Fruit fly (Drosophila melanogaster) whole organism, wandering third instar larva: ENCODE results near the gene CG9928.

ENCODE experiments used
- Dfd ChIP-seq: fragments of >200 bp; optimal IDR thresholded peaks from 2 replicates; lab custom pipeline; 2017; ENCODE audit warnings: missing biosample characterization, missing genetic modification characterization
- GATAd ChIP-seq: sonication (Bioruptor generic); optimal IDR thresholded peaks from 2 replicates; lab custom pipeline; 2016; ENCODE audit warnings: missing biosample characterization, missing genetic modification characterization
- HLH106 ChIP-seq: fragments of 200-800 bp; optimal IDR thresholded peaks from 3 replicates; lab custom pipeline; 2019; ENCODE audit warnings: missing biosample characterization, mild to moderate bottlenecking, missing genetic modification characterization, moderate library complexity
- Jra ChIP-seq: sonication (Bioruptor generic); optimal IDR thresholded peaks from 2 replicates; lab custom pipeline; 2016; ENCODE audit warnings: missing biosample characterization, missing genetic modification characterization
- Myc ChIP-seq: fragments of >200 bp; optimal IDR thresholded peaks from 2 replicates; lab custom pipeline; 2017
- OdsH ChIP-seq: fragments of 200-800 bp; sonication (Bioruptor generic); optimal IDR thresholded peaks from 2 replicates; lab custom pipeline; 2016; ENCODE audit warnings: missing biosample characterization, mild to moderate bottlenecking, missing genetic modification characterization
- br ChIP-seq: fragments of 200-800 bp; sonication (Bioruptor generic); optimal IDR thresholded peaks from 2 replicates; lab custom pipeline; 2016; ENCODE audit warnings: missing biosample characterization, missing genetic modification characterization
- dsf ChIP-seq: sonication (Bioruptor generic); optimal IDR thresholded peaks from 2 replicates; lab custom pipeline; 2016; ENCODE audit warnings: missing biosample characterization, missing genetic modification characterization, borderline replicate concordance
- foxo ChIP-seq, 2 experiments: fragments of 200-800 bp; sonication (Bioruptor generic); optimal IDR thresholded peaks; 2 replicates in 1 of 2; 3 replicates in 1 of 2; lab custom pipeline; 2016 to 2017; ENCODE audit warnings: missing biosample characterization in 2 of 2, missing genetic modification characterization in 2 of 2
- h ChIP-seq: fragments of 200-800 bp; sonication (Bioruptor generic); optimal IDR thresholded peaks from 3 replicates; lab custom pipeline; 2016; ENCODE audit warnings: missing biosample characterization, mild to moderate bottlenecking, missing genetic modification characterization
- jim ChIP-seq: fragments of 175-275, 200-325 bp; sonication (Bioruptor generic); optimal IDR thresholded peaks from 2 replicates; lab custom pipeline; 2016; ENCODE audit warnings: missing biosample characterization, mild to moderate bottlenecking, missing genetic modification characterization
- sage ChIP-seq: fragments of 200-800 bp; sonication (Bioruptor generic); optimal IDR thresholded peaks from 2 replicates; lab custom pipeline; 2016; ENCODE audit warnings: missing biosample characterization, mild to moderate bottlenecking, missing genetic modification characterization
- tai ChIP-seq: sonication (Bioruptor generic); optimal IDR thresholded peaks from 2 replicates; lab custom pipeline; 2016; ENCODE audit warnings: missing biosample characterization, missing genetic modification characterization
- usp ChIP-seq: fragments of >200 bp; optimal IDR thresholded peaks from 2 replicates; lab custom pipeline; 2017; ENCODE audit warnings: missing biosample characterization, missing genetic modification characterization

dm6 chr2L:13130291-13130690 is 12.4 kb downstream of the CG9928 start, which contains the start of gene CG5122:
- TF ChIP-seq GATAd (GFP tag; lab: Kevin White, UChicago) (no peak), Dfd (GFP tag; lab: Kevin White, UChicago) (no peak), h (GFP tag; lab: Kevin White, UChicago) (no peak), dsf (GFP tag; lab: Kevin White, UChicago) (no peak), br (GFP tag; lab: Kevin White, UChicago) (no peak), OdsH (GFP tag; lab: Kevin White, UChicago) (no peak), tai (GFP tag; lab: Kevin White, UChicago) (no peak), Jra (no peak), HLH106 (tag; lab: Kevin White, UChicago) (no peak), sage (no peak), usp (GFP tag; lab: Kevin White, UChicago) (no peak), foxo (GFP tag; optimal IDR thresholded peaks at IDR 0.05; lab: Kevin White, UChicago) (no peak), jim (no peak), Myc (lab: Kevin White, UChicago) (no peak)
